Worm (Caenorhabditis elegans): Measurements from ENCODE around the gene Y34B4A.2.
A peak's percentile ranks its signal among the peaks of the same experiment; 100 is the strongest.

Y34B4A.2 gene

DNA sequence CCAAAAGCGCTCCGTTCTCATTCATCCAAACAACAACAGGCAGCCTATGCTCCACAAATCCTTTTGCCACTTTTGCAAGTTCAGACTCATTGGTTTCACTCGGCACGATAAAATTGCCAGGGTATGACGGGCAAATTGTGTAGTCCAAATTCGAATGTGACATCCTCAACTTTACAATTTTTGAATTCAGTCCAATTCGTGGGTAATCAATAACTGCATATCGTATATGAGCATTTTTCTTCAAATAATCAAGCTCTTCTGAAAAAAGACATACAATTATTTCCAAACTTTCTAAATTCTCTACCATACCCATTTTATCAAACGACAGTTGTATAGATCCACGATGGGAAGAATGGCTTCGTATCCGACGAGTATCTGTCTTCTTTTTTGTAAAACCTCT lies 41.1 kb upstream of the Y34B4A.2 start:
- TF ChIP-seq hsf-1 (GFP tag; IDR thresholded peaks at IDR 0.05) = no peak
- no peak for TF ChIP-seq him-1 (tag; optimal IDR thresholded peaks at IDR 0.05)
- no peak for TF ChIP-seq F57A8.1 (GFP tag; optimal IDR thresholded peaks at IDR 0.05)
- no peak for TF ChIP-seq die-1 (tag; optimal IDR thresholded peaks at IDR 0.05)
- no peak for TF ChIP-seq attf-5 (GFP tag; optimal IDR thresholded peaks at IDR 0.05)
- TF ChIP-seq B0019.2 (GFP tag; conservative IDR thresholded peaks at IDR 0.05) = no peak
- no peak for TF ChIP-seq lsl-1 (GFP tag; optimal IDR thresholded peaks at IDR 0.05)
- TF ChIP-seq pha-4 (tag; optimal IDR thresholded peaks at IDR 0.05) = no peak
- TF ChIP-seq aptf-2 (GFP tag; conservative IDR thresholded peaks at IDR 0.05) = no peak
- no peak for TF ChIP-seq ceh-91 (GFP tag; IDR thresholded peaks at IDR 0.05)
- no peak for TF ChIP-seq nhr-179 (tag; optimal IDR thresholded peaks at IDR 0.05)
- TF ChIP-seq zim-3 (tag; optimal IDR thresholded peaks at IDR 0.05) = no peak
- no peak for TF ChIP-seq dox-1 (GFP tag; IDR thresholded peaks at IDR 0.05)
- TF ChIP-seq madf-3 (GFP tag; IDR thresholded peaks at IDR 0.05) = no peak
- no peak for TF ChIP-seq hmg-1.2 (GFP tag; IDR thresholded peaks at IDR 0.05)
- TF ChIP-seq lin-40 (tag; optimal IDR thresholded peaks at IDR 0.05) = no peak

DNA sequence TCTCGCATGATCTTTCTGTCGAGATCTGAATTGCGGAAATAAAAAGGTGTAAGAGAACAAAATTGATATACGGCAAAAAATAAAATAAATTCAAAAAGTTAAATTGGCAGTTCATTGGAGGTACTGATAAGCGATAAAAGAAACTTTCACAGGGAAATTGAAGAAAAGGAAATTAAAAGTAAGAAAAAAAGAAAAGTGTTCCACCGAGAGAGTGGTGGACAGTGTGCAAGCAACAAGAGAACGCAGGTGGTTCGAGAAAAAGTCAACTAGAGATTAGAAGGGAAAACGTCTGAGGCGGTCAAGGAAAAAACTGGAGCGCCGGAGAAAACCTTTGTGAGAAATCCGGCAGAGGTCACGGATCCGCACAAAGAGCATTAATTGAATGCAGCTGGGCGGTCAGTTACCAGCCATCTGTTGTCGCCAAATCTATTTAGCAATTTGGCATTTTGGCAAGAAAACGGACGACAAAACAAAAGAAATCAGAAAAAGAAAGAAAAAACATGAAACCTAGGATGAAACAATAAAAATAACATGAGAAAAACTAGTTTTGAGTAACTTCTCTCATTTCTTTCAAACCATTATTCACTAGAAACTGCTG lies 35.8 kb upstream of the Y34B4A.2 start, which contains the start of gene mtm-5:
mtm-5 (minus strand) TSS at position 27 of the 598 bp plus-strand sequence.
- TF ChIP-seq T26A5.8 (tag; optimal IDR thresholded peaks at IDR 0.05) (no peak), hrde-1 (tag; optimal IDR thresholded peaks at IDR 0.05; ENCODE audit: borderline replicate concordance) (no peak), F55B11.4 (tag; optimal IDR thresholded peaks at IDR 0.05; ENCODE audit: borderline replicate concordance, insufficient read depth) (no peak), hmg-1.2 (GFP tag; IDR thresholded peaks at IDR 0.05) (peak; percentile 80; the same call in 1 of the 2 replicates), hmg-20 (GFP tag; IDR thresholded peaks at IDR 0.05) (no peak), chd-7 (tag; optimal IDR thresholded peaks at IDR 0.05) (no peak), dox-1 (GFP tag; IDR thresholded peaks at IDR 0.05) (peak; percentile 39; the same call in 1 of the 2 replicates), attf-3 (GFP tag; conservative IDR thresholded peaks at IDR 0.05) (no peak), F23B12.7 (tag; optimal IDR thresholded peaks at IDR 0.05; ENCODE audit: insufficient read depth) (no peak), ekl-4 (GFP tag; IDR thresholded peaks at IDR 0.05) (no peak), F10E7.11 (tag; optimal IDR thresholded peaks at IDR 0.05) (no peak), nhr-80 (tag; optimal IDR thresholded peaks at IDR 0.05) (peak; percentile 85), B0261.1 (tag; optimal IDR thresholded peaks at IDR 0.05) (no peak), ceh-91 (GFP tag; IDR thresholded peaks at IDR 0.05) (no peak), Y53F4B.3 (GFP tag; IDR thresholded peaks at IDR 0.05) (no peak), athp-1 (tag; optimal IDR thresholded peaks at IDR 0.05) (no peak), attf-5 (GFP tag; optimal IDR thresholded peaks at IDR 0.05) (peak; percentile 21), madf-6 (GFP tag; IDR thresholded peaks at IDR 0.05) (no peak), hlh-26 (GFP tag; conservative IDR thresholded peaks at IDR 0.05) (no peak), lin-40 (tag; optimal IDR thresholded peaks at IDR 0.05) (no peak), F22D6.2 (tag; optimal IDR thresholded peaks at IDR 0.05) (no peak), ztf-18 (tag; optimal IDR thresholded peaks at IDR 0.05) (no peak), snpc-1.3 (tag; optimal IDR thresholded peaks at IDR 0.05; ENCODE audit: insufficient read depth) (no peak), fkh-3 (tag; optimal IDR thresholded peaks at IDR 0.05) (no peak), aptf-3 (GFP tag; IDR thresholded peaks at IDR 0.05) (no peak), ztf-28 (GFP tag; IDR thresholded peaks at IDR 0.05) (no peak)
